Fruit fly (Drosophila melanogaster) S2 (cell line): ENCODE measurements around the gene Paris.

Experiments used
- CG8478 ChIP-seq: fragments of >200 bp; optimal IDR thresholded peaks from 2 replicates; lab custom pipeline; 2018
- CTCF ChIP-seq, 2 experiments: fragments of >200 bp; optimal IDR thresholded peaks; 2 replicates each; lab custom pipeline; 2018

- TF ChIP-seq CG8478 (lab: Kevin White, UChicago) (no peak), CTCF (optimal IDR thresholded peaks at IDR 0.05; lab: Kevin White, UChicago) (peak; percentile 57 to 70)
Measured at dm6 chr2L:4454009-4454689, 9.3 kb upstream of the Paris start, which contains the start of the genes Secp43 and ND-B8.
